Fruit fly (Drosophila melanogaster) whole organism, adult: ENCODE data around the gene thoc6.

Source experiments
- CG11617 ChIP-seq: fragments of 200-800 bp; sonication (Bioruptor generic); optimal IDR thresholded peaks from 2 replicates; lab custom pipeline; 2017; ENCODE audit warnings: mild to moderate bottlenecking, missing biosample characterization, missing genetic modification reagents, missing genetic modification characterization
- CG12768 ChIP-seq: fragments of 200-800 bp; sonication (Bioruptor generic); optimal IDR thresholded peaks from 2 replicates; lab custom pipeline; 2017; ENCODE audit warnings: missing biosample characterization, missing genetic modification characterization, mild to moderate bottlenecking, moderate library complexity, missing genetic modification reagents
- CG1620 ChIP-seq: fragments of 200-800 bp; sonication (Bioruptor generic); optimal IDR thresholded peaks from 2 replicates; lab custom pipeline; 2016; ENCODE audit warnings: missing biosample characterization, missing genetic modification characterization
- CG33017 ChIP-seq: fragments of 200-800 bp; sonication (Bioruptor generic); optimal IDR thresholded peaks from 2 replicates; lab custom pipeline; 2018; ENCODE audit warnings: missing biosample characterization, mild to moderate bottlenecking, missing genetic modification characterization, moderate library complexity
- CG7101 ChIP-seq: fragments of 200-800 bp; sonication (Bioruptor generic); optimal IDR thresholded peaks from 2 replicates; lab custom pipeline; 2018; ENCODE audit warnings: missing biosample characterization, mild to moderate bottlenecking, missing genetic modification characterization, moderate library complexity
- pad ChIP-seq: fragments of 200-800 bp; sonication (Bioruptor generic); optimal IDR thresholded peaks from 3 replicates; lab custom pipeline; 2017; ENCODE audit warnings: missing biosample characterization, missing genetic modification characterization, mild to moderate bottlenecking, moderate library complexity, missing genetic modification reagents

DNA sequence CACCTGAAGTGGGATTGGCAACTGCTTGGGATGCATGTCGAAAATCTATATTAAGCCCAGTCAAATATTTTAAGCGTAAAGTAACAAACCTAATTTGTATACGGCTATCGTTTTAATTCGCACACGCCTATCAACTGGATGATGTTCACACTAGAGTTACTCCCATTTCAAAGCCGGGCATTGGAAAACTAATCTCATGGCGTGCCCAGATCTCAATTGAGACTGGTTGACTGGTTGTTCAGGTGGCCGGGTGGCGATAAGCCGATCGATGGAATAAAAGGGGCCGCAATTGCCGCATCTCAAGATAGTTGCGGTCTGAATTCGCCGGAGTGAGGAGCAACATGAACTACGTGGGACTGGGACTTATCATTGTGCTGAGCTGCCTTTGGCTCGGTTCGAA is 5.0 kb downstream of the thoc6 start, which contains the start of gene Est-6:
- no peak for TF ChIP-seq CG1620
- no peak for TF ChIP-seq pad (GFP tag; lab: Kevin White, UChicago)
- TF ChIP-seq CG12768 (GFP tag; lab: Kevin White, UChicago): no peak
- TF ChIP-seq CG11617 (GFP tag; lab: Kevin White, UChicago): no peak
- TF ChIP-seq CG7101: no peak
- TF ChIP-seq CG33017 (tag; lab: Kevin White, UChicago): no peak
